Fruit fly (Drosophila melanogaster): ENCODE data around the gene CG45067.

Gene CG45067

DNA sequence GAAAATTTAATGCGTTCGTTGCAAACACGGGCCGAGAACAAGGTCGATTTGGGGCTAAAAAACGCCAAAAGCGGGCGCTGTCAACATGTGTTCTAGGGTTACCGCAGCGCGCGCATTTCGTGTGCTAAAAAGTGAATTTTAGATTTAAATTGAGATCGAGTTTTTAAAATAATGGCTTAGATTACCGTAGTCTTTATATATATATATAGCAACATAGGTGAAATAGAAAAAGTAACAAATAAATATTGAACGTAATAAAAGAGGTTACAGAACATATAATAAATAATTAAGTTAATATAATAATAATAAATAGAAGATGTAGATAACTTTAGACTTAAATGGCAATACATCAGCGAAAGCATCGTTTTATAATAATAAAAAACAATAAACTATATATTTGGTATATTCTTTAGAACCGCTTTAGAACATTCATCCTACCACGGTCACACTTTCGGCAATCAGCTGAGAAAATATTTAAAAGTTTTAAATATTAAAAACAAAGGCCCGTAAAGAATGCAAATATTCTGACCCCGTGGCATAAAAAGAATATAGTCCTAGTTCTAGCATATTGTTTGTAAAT is 29.2 kb upstream of the CG45067 start, which contains the start of the genes CG11537 and Alg2 (continued):
- TF ChIP-seq pros (GFP tag; optimal IDR thresholded peaks at IDR 0.05) (no peak), CG10979 (tag; optimal IDR thresholded peaks at IDR 0.05) (peak; percentile 13), Ets65A (GFP tag) (no peak), Kr (GFP tag; optimal IDR thresholded peaks at IDR 0.05) (no peak), Xbp1 (GFP tag; optimal IDR thresholded peaks at IDR 0.05) (peak; percentile 34), zfh1 (GFP tag; IDR thresholded peaks at IDR 0.05) (no peak), luna (GFP tag; optimal IDR thresholded peaks at IDR 0.05) (no peak), CG17361 (GFP tag; IDR thresholded peaks at IDR 0.05) (peak; percentile 44; the same call in 2 of the 3 replicates), grau (tag; optimal IDR thresholded peaks at IDR 0.05) (peak; percentile 44), stc (GFP tag; IDR thresholded peaks at IDR 0.05) (no peak), CG14441 (GFP tag; IDR thresholded peaks at IDR 0.05) (0 out of 2 replicates have a peak, but pooled peaks have one; percentile 2), crc (GFP tag; optimal IDR thresholded peaks at IDR 0.05) (no peak), CG18011 (GFP tag; optimal IDR thresholded peaks at IDR 0.05) (no peak), CG30020 (tag; optimal IDR thresholded peaks at IDR 0.05) (peak; percentile 26), CG7357 (GFP tag; IDR thresholded peaks at IDR 0.05) (no peak), bab2 (GFP tag; optimal IDR thresholded peaks at IDR 0.05) (no peak), CG13624 (GFP tag; optimal IDR thresholded peaks at IDR 0.05) (peak; percentile 35), CG15479 (GFP tag; optimal IDR thresholded peaks at IDR 0.05) (no peak), Fer3 (tag; optimal IDR thresholded peaks at IDR 0.05) (peak; percentile 34), gsb-n (tag; optimal IDR thresholded peaks at IDR 0.05) (no peak), CG9797 (GFP tag; optimal IDR thresholded peaks at IDR 0.05) (peak; percentile 66), CG9932 (GFP tag; IDR thresholded peaks at IDR 0.05) (peak; percentile 61), TFAM (GFP tag; optimal IDR thresholded peaks at IDR 0.05) (no peak), CG6175 (GFP tag; IDR thresholded peaks at IDR 0.05) (no peak), CG10543 (GFP tag; optimal IDR thresholded peaks at IDR 0.05) (no peak), ro (GFP tag; IDR thresholded peaks at IDR 0.05) (no peak), HmgD (GFP tag; optimal IDR thresholded peaks at IDR 0.05) (no peak), CG6254 (GFP tag; optimal IDR thresholded peaks at IDR 0.05) (no peak), az2 (GFP tag; optimal IDR thresholded peaks at IDR 0.05) (peak; percentile 13), row (GFP tag; IDR thresholded peaks at IDR 0.05) (peak; percentile 62; the same call in 2 of the 3 replicates), Sox100B (GFP tag; optimal IDR thresholded peaks at IDR 0.05) (no peak), CG10366 (GFP tag; IDR thresholded peaks at IDR 0.05) (peak; percentile 29), bowl (GFP tag; IDR thresholded peaks at IDR 0.05) (no peak), cg (GFP tag; optimal IDR thresholded peaks at IDR 0.05) (no peak), Hand (GFP tag; optimal IDR thresholded peaks at IDR 0.05) (no peak), ap (GFP tag; IDR thresholded peaks at IDR 0.05) (peak; percentile 23; the same call in 1 of the 2 replicates), HmgZ (tag; optimal IDR thresholded peaks at IDR 0.05) (no peak), emc (GFP tag; optimal IDR thresholded peaks at IDR 0.05) (no peak), sima (GFP tag; optimal IDR thresholded peaks at IDR 0.05) (no peak), pho (GFP tag; optimal IDR thresholded peaks at IDR 0.05) (no peak), Hr78 (GFP tag; optimal IDR thresholded peaks at IDR 0.05) (no peak), sqz (GFP tag; optimal IDR thresholded peaks at IDR 0.05) (no peak), Xrp1 (GFP tag; IDR thresholded peaks at IDR 0.05) (peak; percentile 17; the same call in 1 of the 2 replicates), br (optimal IDR thresholded peaks at IDR 0.05) (no peak), ci (GFP tag; IDR thresholded peaks at IDR 0.05) (no peak), Tbp (GFP tag; optimal IDR thresholded peaks at IDR 0.05) (peak; percentile 46), eve (GFP tag; optimal IDR thresholded peaks at IDR 0.05) (no peak), shn (GFP tag; optimal IDR thresholded peaks at IDR 0.05) (no peak), fd102C (GFP tag; optimal IDR thresholded peaks at IDR 0.05) (no peak), scrt (GFP tag; optimal IDR thresholded peaks at IDR 0.05) (peak; percentile 56), abd-A (tag; optimal IDR thresholded peaks at IDR 0.05) (no peak), Rx (GFP tag; IDR thresholded peaks at IDR 0.05) (no peak)

Measured in whole organism, embryonic.